2 fruit fly cellular contexts compared by ENCODE assay signal in genomic region chr2L:7953371-7954017, dm6.
TF ChIP-seq lines count a peak whose summit lies in the region.

No protein-coding gene starts in this region.

TF ChIP-seq in whole organism, embryonic, 481 proteins besides CTCF, POLR2A, EP300 and RAD21 (continued from another document):
- TF ChIP-seq Ets97D (GFP tag; optimal IDR thresholded peaks at IDR 0.05; lab: Kevin White, UChicago) = no peak
- no peak for TF ChIP-seq croc (GFP tag; conservative IDR thresholded peaks at IDR 0.05; lab: Robert Waterston, UW)
- TF ChIP-seq CG6175 (GFP tag; IDR thresholded peaks at IDR 0.05; lab: Robert Waterston, UW) = no peak
- TF ChIP-seq pzg (GFP tag; optimal IDR thresholded peaks at IDR 0.05; lab: Kevin White, UChicago) = no peak
- TF ChIP-seq vvl (GFP tag; IDR thresholded peaks at IDR 0.05; lab: Robert Waterston, UW) = 0 out of 2 replicates have a peak, but pooled peaks have one; percentile 9
- TF ChIP-seq cad (GFP tag; optimal IDR thresholded peaks at IDR 0.05; lab: Kevin White, UChicago) = no peak
- no peak for TF ChIP-seq CG7271 (tag; optimal IDR thresholded peaks at IDR 0.05; lab: Kevin White, UChicago)
- no peak for TF ChIP-seq caup (GFP tag; optimal IDR thresholded peaks at IDR 0.05; lab: Kevin White, UChicago; ENCODE audit: severe bottlenecking)
- no peak for TF ChIP-seq prd (optimal IDR thresholded peaks at IDR 0.05; lab: Kevin White, UChicago)
- no peak for TF ChIP-seq prd (GFP tag; IDR thresholded peaks at IDR 0.05; lab: Robert Waterston, UW)
- no peak for TF ChIP-seq zen (tag; optimal IDR thresholded peaks at IDR 0.05; lab: Kevin White, UChicago)
TF ChIP-seq in whole organism, embryonic: peak in this region for 4.

TF ChIP-seq in whole organism, prepupa, 60 proteins besides CTCF, POLR2A, EP300 and RAD21 (continued from another document):
- TF ChIP-seq CG10631 (GFP tag; optimal IDR thresholded peaks at IDR 0.05; lab: Kevin White, UChicago) (no peak), Eip75B (GFP tag; optimal IDR thresholded peaks at IDR 0.05; lab: Kevin White, UChicago) (no peak), CG8119 (GFP tag; IDR thresholded peaks at IDR 0.05; lab: Robert Waterston, UW) (0 out of 3 replicates have a peak, but pooled peaks have one; percentile 16), CG11902 (GFP tag; optimal IDR thresholded peaks at IDR 0.05; lab: Kevin White, UChicago) (no peak), CG32006 (GFP tag; optimal IDR thresholded peaks at IDR 0.05; lab: Kevin White, UChicago) (peak; percentile 59), dsx (GFP tag; optimal IDR thresholded peaks at IDR 0.05; lab: Kevin White, UChicago; ENCODE audit: poor library complexity, severe bottlenecking) (no peak), Hr39 (GFP tag; optimal IDR thresholded peaks at IDR 0.05; lab: Kevin White, UChicago) (no peak), Eip78C (GFP tag; lab: Kevin White, UChicago) (peak; percentile 58), Lpt (GFP tag; optimal IDR thresholded peaks at IDR 0.05; lab: Kevin White, UChicago) (peak; percentile 12), CG31627 (GFP tag; optimal IDR thresholded peaks at IDR 0.05; lab: Kevin White, UChicago) (no peak), achi (GFP tag; optimal IDR thresholded peaks at IDR 0.05; lab: Kevin White, UChicago) (no peak), ss (GFP tag; optimal IDR thresholded peaks at IDR 0.05; lab: Kevin White, UChicago) (no peak), CG6163 (GFP tag; IDR thresholded peaks at IDR 0.05; lab: Robert Waterston, UW) (peak; percentile 82), CG8319 (GFP tag; optimal IDR thresholded peaks at IDR 0.05; lab: Kevin White, UChicago) (no peak), eg (GFP tag; IDR thresholded peaks at IDR 0.05; lab: Robert Waterston, UW) (peak; percentile 87), lz (GFP tag; optimal IDR thresholded peaks at IDR 0.05; lab: Kevin White, UChicago) (no peak), Ets21C (GFP tag; optimal IDR thresholded peaks at IDR 0.05; lab: Kevin White, UChicago) (no peak), Hr4 (GFP tag; optimal IDR thresholded peaks at IDR 0.05; lab: Kevin White, UChicago) (peak; percentile 31), CG15336 (GFP tag; IDR thresholded peaks at IDR 0.05; lab: Robert Waterston, UW) (peak; percentile 55; the same call in 1 of the 2 replicates), esn (GFP tag; optimal IDR thresholded peaks at IDR 0.05; lab: Kevin White, UChicago) (no peak), Sox14 (GFP tag; optimal IDR thresholded peaks at IDR 0.05; lab: Kevin White, UChicago) (peak; percentile 24), Gug (GFP tag; IDR thresholded peaks at IDR 0.05; lab: Robert Waterston, UW) (peak; percentile 76)
